Fruit fly (Drosophila melanogaster) whole organism, embryonic: ENCODE data around the gene Cyp313b1.

ENCODE experiments used
- Asciz ChIP-seq: fragments of 200-800 bp; sonication (Bioruptor generic); optimal IDR thresholded peaks from 2 replicates; lab custom pipeline; 2017; ENCODE audit warnings: missing biosample characterization, mild to moderate bottlenecking, missing genetic modification characterization, missing genetic modification reagents
- Atf-2 ChIP-seq: fragments of 200-800 bp; sonication (Bioruptor generic); optimal IDR thresholded peaks from 2 replicates; lab custom pipeline; 2016; ENCODE audit warnings: missing biosample characterization, missing genetic modification characterization
- CG1024 ChIP-seq: fragments of 200-800 bp; sonication (Bioruptor generic); IDR thresholded peaks from 2 replicates; pipeline ENCODE4 v1.3.6; 2022; ENCODE audit warnings: missing biosample characterization, missing genetic modification characterization
- CG10654 ChIP-seq: fragments of 200-800 bp; sonication (Bioruptor generic); optimal IDR thresholded peaks from 2 replicates; lab custom pipeline; 2016; ENCODE audit warnings: missing biosample characterization, missing genetic modification characterization
- CG12659 ChIP-seq: fragments of 200-800 bp; sonication (Bioruptor generic); optimal IDR thresholded peaks from 3 replicates; lab custom pipeline; 2017; ENCODE audit warnings: mild to moderate bottlenecking, missing biosample characterization, missing genetic modification reagents, missing genetic modification characterization
- CG13123 ChIP-seq: fragments of 200-800 bp; sonication (Bioruptor generic); optimal IDR thresholded peaks from 2 replicates; lab custom pipeline; 2016; ENCODE audit warnings: missing biosample characterization, missing genetic modification characterization
- CG17612 ChIP-seq: fragments of 200-800 bp; sonication (Bioruptor generic); IDR thresholded peaks from 2 replicates; pipeline ENCODE4 v1.3.6; 2022; ENCODE audit warnings: missing biosample characterization, missing genetic modification characterization
- CG18262 ChIP-seq: fragments of 200-800 bp; optimal IDR thresholded peaks from 3 replicates; lab custom pipeline; 2019; ENCODE audit warnings: missing biosample characterization, mild to moderate bottlenecking, missing genetic modification characterization, moderate library complexity
- CG2116 ChIP-seq: fragments of 200-800 bp; sonication (Bioruptor generic); optimal IDR thresholded peaks from 3 replicates; lab custom pipeline; 2018; ENCODE audit warnings: missing biosample characterization, mild to moderate bottlenecking, missing genetic modification characterization
- CG2129 ChIP-seq: fragments of 200-800 bp; sonication (Bioruptor generic); IDR thresholded peaks from 2 replicates; pipeline ENCODE4 v1.3.6; 2022; ENCODE audit warnings: missing biosample characterization, missing genetic modification characterization; ENCODE audit not compliant: partially characterized antibody
- CG30020 ChIP-seq: fragments of 200-800 bp; optimal IDR thresholded peaks from 2 replicates; lab custom pipeline; 2019; ENCODE audit warnings: missing biosample characterization, mild to moderate bottlenecking, missing genetic modification characterization, moderate library complexity
- CG33213 ChIP-seq: fragments of 200-800 bp; sonication (Bioruptor generic); optimal IDR thresholded peaks from 3 replicates; lab custom pipeline; 2016; ENCODE audit warnings: missing biosample characterization, missing genetic modification characterization
- CG3838 ChIP-seq: fragments of 200-800 bp; sonication (Bioruptor generic); optimal IDR thresholded peaks from 3 replicates; lab custom pipeline; 2016; ENCODE audit warnings: missing biosample characterization, missing genetic modification characterization
- CG4282 ChIP-seq: fragments of 200-800 bp; sonication (Bioruptor generic); optimal IDR thresholded peaks from 2 replicates; lab custom pipeline; 2016; ENCODE audit warnings: missing biosample characterization, missing genetic modification characterization
- CG7963 ChIP-seq: fragments of 200-800 bp; sonication (Bioruptor generic); IDR thresholded peaks from 3 replicates; pipeline ENCODE4 v1.3.6; 2022; ENCODE audit warnings: missing biosample characterization, missing genetic modification characterization; ENCODE audit not compliant: partially characterized antibody
- CG8765 ChIP-seq: fragments of 200-800 bp; sonication (Bioruptor generic); IDR thresholded peaks from 2 replicates; pipeline ENCODE4 v1.3.6; 2022; ENCODE audit warnings: missing biosample characterization, missing genetic modification characterization
- CG9215 ChIP-seq: fragments of 200-800 bp; sonication (Bioruptor generic); IDR thresholded peaks from 2 replicates; pipeline ENCODE4 v1.3.6; 2022; ENCODE audit warnings: missing biosample characterization, missing genetic modification characterization
- CG9437 ChIP-seq: fragments of 200-800 bp; sonication (Bioruptor generic); optimal IDR thresholded peaks from 2 replicates; lab custom pipeline; 2018; ENCODE audit warnings: missing biosample characterization, mild to moderate bottlenecking, missing genetic modification characterization
- CG9817 ChIP-seq: fragments of 200-800 bp; sonication (Bioruptor generic); optimal IDR thresholded peaks from 2 replicates; lab custom pipeline; 2018; ENCODE audit warnings: missing biosample characterization, mild to moderate bottlenecking, missing genetic modification characterization, moderate library complexity
- D19B ChIP-seq: fragments of 200-800 bp; sonication (Bioruptor generic); optimal IDR thresholded peaks from 2 replicates; lab custom pipeline; 2017; ENCODE audit warnings: missing biosample characterization, mild to moderate bottlenecking, missing genetic modification characterization
- Dek ChIP-seq: fragments of 200-800 bp; sonication (Bioruptor generic); optimal IDR thresholded peaks from 3 replicates; lab custom pipeline; 2019; ENCODE audit warnings: missing biosample characterization, mild to moderate bottlenecking, missing genetic modification characterization, moderate library complexity
- HLH3B ChIP-seq: fragments of 200-800 bp; sonication (Bioruptor generic); IDR thresholded peaks from 2 replicates; pipeline ENCODE4 v1.3.6; 2022; ENCODE audit warnings: missing biosample characterization, missing genetic modification characterization
- Kr ChIP-seq: fragments of 200-800 bp; sonication (Bioruptor generic); optimal IDR thresholded peaks from 2 replicates; lab custom pipeline; 2017; ENCODE audit warnings: missing biosample characterization, mild to moderate bottlenecking, missing genetic modification characterization
- Meics ChIP-seq: fragments of 200-800 bp; sonication (Bioruptor generic); optimal IDR thresholded peaks from 2 replicates; lab custom pipeline; 2017; ENCODE audit warnings: missing biosample characterization, mild to moderate bottlenecking, missing genetic modification characterization
- Myb ChIP-seq: fragments of 200-800 bp; sonication (Bioruptor generic); optimal IDR thresholded peaks from 2 replicates; lab custom pipeline; 2016; ENCODE audit warnings: missing biosample characterization, missing genetic modification characterization
- Nf-YA ChIP-seq: fragments of 200-800 bp; sonication (Bioruptor generic); IDR thresholded peaks from 2 replicates; pipeline ENCODE4 v1.3.6; 2022; ENCODE audit warnings: missing biosample characterization, missing genetic modification characterization
- Rx ChIP-seq: fragments of 200-800 bp; sonication (Bioruptor generic); IDR thresholded peaks from 2 replicates; pipeline ENCODE4 v1.3.6; 2022; ENCODE audit warnings: missing biosample characterization, missing genetic modification characterization
- Spps ChIP-seq: fragments of 200-800 bp; sonication (Bioruptor generic); optimal IDR thresholded peaks from 2 replicates; lab custom pipeline; 2018; ENCODE audit warnings: missing biosample characterization, mild to moderate bottlenecking, missing genetic modification characterization
- ato ChIP-seq: fragments of 200-800 bp; sonication (Bioruptor generic); IDR thresholded peaks from 2 replicates; pipeline ENCODE4 v1.3.6; 2022; ENCODE audit warnings: missing biosample characterization, missing genetic modification characterization; ENCODE audit not compliant: partially characterized antibody
- bigmax ChIP-seq: fragments of 200-800 bp; sonication (Bioruptor generic); optimal IDR thresholded peaks from 2 replicates; lab custom pipeline; 2018; ENCODE audit warnings: missing biosample characterization, mild to moderate bottlenecking, missing genetic modification characterization
- btn ChIP-seq: fragments of 200-800 bp; sonication (Bioruptor generic); optimal IDR thresholded peaks from 2 replicates; lab custom pipeline; 2016; ENCODE audit warnings: missing biosample characterization, missing genetic modification characterization
- ems ChIP-seq: fragments of 200-800 bp; sonication (Bioruptor generic); optimal IDR thresholded peaks from 3 replicates; lab custom pipeline; 2016; ENCODE audit warnings: missing biosample characterization, missing genetic modification characterization
- eve ChIP-seq, 2 experiments: fragments of >200 bp; optimal IDR thresholded peaks; 2 replicates each; lab custom pipeline; 2017; ENCODE audit warnings: missing biosample characterization in 2 of 2, missing genetic modification characterization in 2 of 2
- fd102C ChIP-seq: fragments of 200-800 bp; sonication (Bioruptor generic); optimal IDR thresholded peaks from 2 replicates; lab custom pipeline; 2018; ENCODE audit warnings: missing biosample characterization, mild to moderate bottlenecking, missing genetic modification characterization, moderate library complexity
- hbn ChIP-seq: fragments of 200-800 bp; sonication (Bioruptor generic); IDR thresholded peaks from 2 replicates; pipeline ENCODE4 v1.3.6; 2022; ENCODE audit warnings: missing biosample characterization, missing genetic modification characterization; ENCODE audit not compliant: partially characterized antibody
- lab ChIP-seq: fragments of 200-800 bp; sonication (Bioruptor generic); optimal IDR thresholded peaks from 3 replicates; lab custom pipeline; 2017; ENCODE audit warnings: missing biosample characterization, missing genetic modification characterization, mild to moderate bottlenecking, moderate library complexity, missing genetic modification reagents
- luna ChIP-seq: fragments of 200-800 bp; sonication (Bioruptor generic); optimal IDR thresholded peaks from 2 replicates; lab custom pipeline; 2016; ENCODE audit warnings: missing biosample characterization, missing genetic modification characterization
- mld ChIP-seq: fragments of 200-800 bp; sonication (Bioruptor generic); IDR thresholded peaks from 3 replicates; pipeline ENCODE4 v1.3.6; 2022; ENCODE audit warnings: missing biosample characterization, missing genetic modification characterization; ENCODE audit not compliant: partially characterized antibody
- nau ChIP-seq: fragments of 200-800 bp; sonication (Bioruptor generic); optimal IDR thresholded peaks from 3 replicates; lab custom pipeline; 2017; ENCODE audit warnings: missing biosample characterization, mild to moderate bottlenecking, missing genetic modification characterization, missing genetic modification reagents
- run ChIP-seq: fragments of 200-800 bp; sonication (Bioruptor generic); optimal IDR thresholded peaks from 3 replicates; lab custom pipeline; 2018; ENCODE audit warnings: missing biosample characterization, mild to moderate bottlenecking, missing genetic modification characterization
- seq ChIP-seq: fragments of 200-800 bp; sonication (Bioruptor generic); IDR thresholded peaks from 2 replicates; pipeline ENCODE4 v1.3.6; 2022; ENCODE audit warnings: missing biosample characterization, missing genetic modification characterization
- sqz ChIP-seq: fragments of 200-800 bp; sonication (Bioruptor generic); optimal IDR thresholded peaks from 3 replicates; lab custom pipeline; 2018; ENCODE audit warnings: missing biosample characterization, mild to moderate bottlenecking, missing genetic modification characterization
- tin ChIP-seq: fragments of 200-800 bp; sonication (Bioruptor generic); optimal IDR thresholded peaks from 3 replicates; lab custom pipeline; 2016; ENCODE audit warnings: missing biosample characterization, missing genetic modification characterization
- tll ChIP-seq, 2 experiments: fragments of 200-800 bp in 1 of 2; fragments of >200 bp in 1 of 2; sonication (Bioruptor generic) in 1 of 2; optimal IDR thresholded peaks; 2 replicates each; lab custom pipeline; 2017 to 2019; ENCODE audit warnings: missing biosample characterization in 2 of 2, missing genetic modification characterization in 2 of 2, mild to moderate bottlenecking in 1 of 2, moderate library complexity in 1 of 2
- trh ChIP-seq: fragments of 200-800 bp; sonication (Bioruptor generic); optimal IDR thresholded peaks from 2 replicates; lab custom pipeline; 2016; ENCODE audit warnings: missing biosample characterization, missing genetic modification characterization
- tup ChIP-seq: fragments of 200-800 bp; sonication (Bioruptor generic); optimal IDR thresholded peaks from 2 replicates; lab custom pipeline; 2016; ENCODE audit warnings: missing biosample characterization, mild to moderate bottlenecking, missing genetic modification characterization, moderate library complexity
- tx ChIP-seq: fragments of 200-800 bp; sonication (Bioruptor generic); optimal IDR thresholded peaks from 2 replicates; lab custom pipeline; 2016; ENCODE audit warnings: missing biosample characterization, missing genetic modification characterization
- unpg ChIP-seq: fragments of 200-800 bp; sonication (Bioruptor generic); optimal IDR thresholded peaks from 3 replicates; lab custom pipeline; 2018; ENCODE audit warnings: missing biosample characterization, mild to moderate bottlenecking, missing genetic modification characterization, moderate library complexity
- zen ChIP-seq: fragments of 200-800 bp; sonication (Bioruptor generic); optimal IDR thresholded peaks from 3 replicates; lab custom pipeline; 2018; ENCODE audit warnings: missing biosample characterization, mild to moderate bottlenecking, missing genetic modification characterization, moderate library complexity

Gene Cyp313b1

DNA sequence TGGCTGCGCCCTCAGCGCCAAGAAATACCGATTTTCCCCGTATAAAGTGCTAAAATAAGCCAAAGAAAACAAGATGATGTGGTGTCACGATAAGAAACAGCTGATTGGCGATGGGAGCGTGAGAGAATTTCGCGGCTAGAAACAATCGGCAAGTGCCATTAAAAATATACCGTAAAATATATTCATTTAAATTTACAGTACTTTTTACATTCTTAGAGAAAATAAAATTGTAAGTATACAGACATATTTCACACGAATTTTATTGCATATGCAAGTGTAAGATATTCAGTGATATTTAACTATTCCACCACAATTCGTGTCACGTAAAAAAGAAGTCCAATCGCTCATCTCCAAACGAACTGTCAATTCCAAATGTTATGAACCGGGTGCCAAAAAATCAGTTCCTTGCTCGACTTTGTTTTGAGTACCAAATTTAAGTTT, 31.1 kb upstream of the Cyp313b1 start, which contains the start of the genes Unc50, CG11755 and CG8043 (continued):
- TF ChIP-seq eve (GFP tag; optimal IDR thresholded peaks at IDR 0.05; lab: Kevin White, UChicago) (no peak), Asciz (GFP tag; lab: Kevin White, UChicago) (no peak), CG7963 (peak; percentile 83; the same call in 2 of the 3 replicates), CG9437 (GFP tag; lab: Kevin White, UChicago) (peak; percentile 72), CG2116 (GFP tag; lab: Kevin White, UChicago) (peak; percentile 67), trh (GFP tag; lab: Kevin White, UChicago) (peak; percentile 19), D19B (GFP tag; lab: Kevin White, UChicago) (peak; percentile 24), Atf-2 (GFP tag; lab: Kevin White, UChicago) (peak; percentile 53), Kr (GFP tag; lab: Kevin White, UChicago) (no peak), hbn (GFP tag; lab: Robert Waterston, UW) (peak; percentile 99), Myb (GFP tag; lab: Kevin White, UChicago) (peak; percentile 49), CG10654 (GFP tag; lab: Kevin White, UChicago) (peak; percentile 73), CG30020 (peak; percentile 74), tll (GFP tag; optimal IDR thresholded peaks at IDR 0.05; lab: Kevin White, UChicago) (peak in 1 of 2 experiments; percentile 80), ato (GFP tag; lab: Robert Waterston, UW) (peak; percentile 74; the same call in 1 of the 2 replicates), luna (GFP tag; lab: Kevin White, UChicago) (peak; percentile 48), Dek (tag; lab: Kevin White, UChicago) (peak; percentile 59), run (tag; lab: Kevin White, UChicago) (peak; percentile 26), unpg (GFP tag; lab: Kevin White, UChicago) (peak; percentile 74), ems (GFP tag; lab: Kevin White, UChicago) (peak; percentile 47), CG2129 (GFP tag; lab: Robert Waterston, UW) (peak; percentile 99), Rx (GFP tag; lab: Robert Waterston, UW) (peak; percentile 46; the same call in 1 of the 2 replicates), CG8765 (GFP tag; lab: Robert Waterston, UW) (peak; percentile 50; the same call in 1 of the 2 replicates), CG18262 (peak; percentile 80), CG33213 (GFP tag; lab: Kevin White, UChicago) (peak; percentile 59), sqz (GFP tag; lab: Kevin White, UChicago) (peak; percentile 30), mld (GFP tag; lab: Robert Waterston, UW) (peak; percentile 86; the same call in 2 of the 3 replicates), Nf-YA (GFP tag; lab: Robert Waterston, UW) (no peak), CG9817 (tag; lab: Kevin White, UChicago) (peak; percentile 82), Meics (GFP tag; lab: Kevin White, UChicago) (peak; percentile 77), CG17612 (GFP tag; lab: Robert Waterston, UW) (no peak), tup (peak; percentile 7), CG3838 (GFP tag; lab: Kevin White, UChicago) (peak; percentile 44), zen (peak; percentile 83), tin (peak; percentile 77), CG1024 (GFP tag; lab: Robert Waterston, UW) (peak; percentile 34; the same call in 1 of the 2 replicates), CG9215 (GFP tag; lab: Robert Waterston, UW) (peak; percentile 84), CG4282 (no peak), Spps (tag; lab: Kevin White, UChicago) (peak; percentile 48), HLH3B (GFP tag; lab: Robert Waterston, UW) (peak; percentile 59; the same call in 1 of the 2 replicates), nau (GFP tag; lab: Kevin White, UChicago) (no peak), btn (no peak), tx (GFP tag; lab: Kevin White, UChicago) (peak; percentile 53), lab (GFP tag; lab: Kevin White, UChicago) (no peak), fd102C (GFP tag; lab: Kevin White, UChicago) (peak; percentile 15), bigmax (GFP tag; lab: Kevin White, UChicago) (no peak), seq (peak; percentile 48; the same call in 1 of the 2 replicates), CG13123 (GFP tag; lab: Kevin White, UChicago) (peak; percentile 66), CG12659 (peak; percentile 86)
